Worm (Caenorhabditis elegans): ENCODE data around the gene F10G2.10.
"Not testable (repeated sequence)": the region's sequence is repeated elsewhere in the genome, so short reads cannot be mapped to it uniquely, and the experiment has no call there.

F10G2.10 gene

DNA sequence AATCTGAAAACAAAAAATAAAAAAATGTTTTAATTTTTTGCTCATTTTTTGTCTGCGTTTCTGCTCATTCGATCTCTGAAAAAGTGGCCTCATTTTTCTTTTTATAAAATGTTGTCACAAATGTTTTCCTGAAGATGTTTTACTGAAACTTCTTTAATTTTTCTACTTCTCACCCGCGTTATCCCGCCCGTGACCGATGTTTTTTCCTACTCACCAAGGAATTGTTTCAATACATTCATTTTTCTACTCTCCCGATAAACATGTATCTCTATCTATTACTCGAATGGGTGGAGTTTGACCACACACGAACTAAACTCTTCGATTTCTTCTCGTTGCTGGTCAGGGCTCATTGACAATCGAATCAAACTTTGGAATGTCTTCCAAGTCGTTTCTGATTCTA lies 8.9 kb downstream of the F10G2.10 start, which contains the start of gene F10G2.2:
Gene F10G2.2 (plus strand): TSS at position 301 of the 400 bp plus-strand sequence.
- TF ChIP-seq hmg-4 (GFP tag; optimal IDR thresholded peaks at IDR 0.05): no peak
- no peak for TF ChIP-seq flt-1 (GFP tag; IDR thresholded peaks at IDR 0.05)
- no peak for TF ChIP-seq hmbx-1 (tag; optimal IDR thresholded peaks at IDR 0.05)
- TF ChIP-seq tra-4 (tag; optimal IDR thresholded peaks at IDR 0.05): no peak
- no peak for TF ChIP-seq tbx-37 (GFP tag; conservative IDR thresholded peaks at IDR 0.05)
- TF ChIP-seq tbx-11 (GFP tag; IDR thresholded peaks at IDR 0.05): no peak
- TF ChIP-seq hnd-1 (tag; optimal IDR thresholded peaks at IDR 0.05): no peak
- TF ChIP-seq pes-1 (GFP tag; IDR thresholded peaks at IDR 0.05): no peak
- no peak for TF ChIP-seq ceh-13 (GFP tag; optimal IDR thresholded peaks at IDR 0.05)
- no peak for TF ChIP-seq ceh-36 (tag; optimal IDR thresholded peaks at IDR 0.05)
- no peak for TF ChIP-seq sea-1 (GFP tag; conservative IDR thresholded peaks at IDR 0.05)
- no peak for TF ChIP-seq F13C5.2 (tag; optimal IDR thresholded peaks at IDR 0.05)
- TF ChIP-seq ets-7 (tag; optimal IDR thresholded peaks at IDR 0.05): no peak
- TF ChIP-seq aly-1 (tag; optimal IDR thresholded peaks at IDR 0.05): no peak
- no peak for TF ChIP-seq B0310.2 (tag; optimal IDR thresholded peaks at IDR 0.05)
- TF ChIP-seq scrt-1 (GFP tag; IDR thresholded peaks at IDR 0.05): no peak
- TF ChIP-seq ama-1 (optimal IDR thresholded peaks at IDR 0.05): no peak

ce11 chrV:7332253-7332652 lies 10.2 kb downstream of the F10G2.10 start, which contains the start of gene F10G2.1:
Gene F10G2.1 (plus strand): TSS chrV:7332553.
- TF ChIP-seq ceh-13 (GFP tag; optimal IDR thresholded peaks at IDR 0.05): no peak
- no peak for TF ChIP-seq aly-1 (tag; optimal IDR thresholded peaks at IDR 0.05)
- TF ChIP-seq scrt-1 (GFP tag; IDR thresholded peaks at IDR 0.05): no peak
- TF ChIP-seq tbx-37 (GFP tag; conservative IDR thresholded peaks at IDR 0.05): no peak
- no peak for TF ChIP-seq tra-4 (tag; optimal IDR thresholded peaks at IDR 0.05)
- no peak for TF ChIP-seq F13C5.2 (tag; optimal IDR thresholded peaks at IDR 0.05)
- TF ChIP-seq hnd-1 (tag; optimal IDR thresholded peaks at IDR 0.05): no peak
- no peak for TF ChIP-seq hmg-4 (GFP tag; optimal IDR thresholded peaks at IDR 0.05)
- TF ChIP-seq sea-1 (GFP tag; conservative IDR thresholded peaks at IDR 0.05): no peak
- TF ChIP-seq ets-7 (tag; optimal IDR thresholded peaks at IDR 0.05): no peak
- TF ChIP-seq tbx-11 (GFP tag; IDR thresholded peaks at IDR 0.05): no peak
- no peak for TF ChIP-seq pes-1 (GFP tag; IDR thresholded peaks at IDR 0.05)
- no peak for TF ChIP-seq ceh-36 (tag; optimal IDR thresholded peaks at IDR 0.05)
- no peak for TF ChIP-seq hmbx-1 (tag; optimal IDR thresholded peaks at IDR 0.05)
- TF ChIP-seq flt-1 (GFP tag; IDR thresholded peaks at IDR 0.05): no peak
- no peak for TF ChIP-seq B0310.2 (tag; optimal IDR thresholded peaks at IDR 0.05)

ce11 chrV:7337218-7337617 lies 15.2 kb downstream of the F10G2.10 start, which contains the start of gene F10G2.7:
Gene F10G2.7 (minus strand): TSS chrV:7337318.
- not testable (repeated sequence) for TF ChIP-seq tbx-37 (GFP tag; conservative IDR thresholded peaks at IDR 0.05); ceh-13 (GFP tag; optimal IDR thresholded peaks at IDR 0.05); ama-1 (optimal IDR thresholded peaks at IDR 0.05)

DNA sequence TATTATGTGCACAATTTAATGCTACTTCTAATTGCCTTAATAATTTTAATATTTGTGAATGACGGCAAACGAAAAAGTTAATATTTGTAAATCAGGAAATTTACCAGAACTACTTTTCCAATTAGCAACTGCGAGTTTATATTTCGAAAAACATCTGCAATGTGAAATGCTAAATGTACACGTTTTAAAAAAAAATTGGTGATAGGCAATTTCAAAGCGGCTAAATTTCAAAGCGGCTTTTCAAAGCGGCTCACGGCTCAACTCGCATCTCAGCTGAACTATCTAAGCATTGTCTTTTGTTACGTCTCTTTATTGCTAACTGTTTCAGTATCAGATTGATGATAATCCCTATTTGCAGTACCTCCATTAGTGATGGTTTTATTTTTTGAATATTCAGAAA lies 17.8 kb downstream of the F10G2.10 start, which contains the start of gene srh-187:
Gene srh-187 (minus strand): TSS at position 101 of the 400 bp plus-strand sequence.
- no peak for TF ChIP-seq ama-1 (optimal IDR thresholded peaks at IDR 0.05)
- TF ChIP-seq aly-1 (tag; optimal IDR thresholded peaks at IDR 0.05): no peak
- TF ChIP-seq hmg-4 (GFP tag; optimal IDR thresholded peaks at IDR 0.05): no peak
- no peak for TF ChIP-seq flt-1 (GFP tag; IDR thresholded peaks at IDR 0.05)
- no peak for TF ChIP-seq tbx-11 (GFP tag; IDR thresholded peaks at IDR 0.05)
- TF ChIP-seq ets-7 (tag; optimal IDR thresholded peaks at IDR 0.05): no peak
- no peak for TF ChIP-seq ceh-36 (tag; optimal IDR thresholded peaks at IDR 0.05)

ce11 chrV:7341942-7342341 lies 19.9 kb downstream of the F10G2.10 start, which contains the start of the genes nhr-263 and nhr-148:
Gene nhr-263 (minus strand): TSS chrV:7342042.
Gene nhr-148 (plus strand): TSS chrV:7342156.
- TF ChIP-seq ceh-13 (GFP tag; optimal IDR thresholded peaks at IDR 0.05): no peak
- TF ChIP-seq hmbx-1 (tag; optimal IDR thresholded peaks at IDR 0.05): no peak
- TF ChIP-seq pes-1 (GFP tag; IDR thresholded peaks at IDR 0.05): no peak
- no peak for TF ChIP-seq F13C5.2 (tag; optimal IDR thresholded peaks at IDR 0.05)
- no peak for TF ChIP-seq sea-1 (GFP tag; conservative IDR thresholded peaks at IDR 0.05)
- no peak for TF ChIP-seq B0310.2 (tag; optimal IDR thresholded peaks at IDR 0.05)
- no peak for TF ChIP-seq ets-7 (tag; optimal IDR thresholded peaks at IDR 0.05)
- no peak for TF ChIP-seq tbx-37 (GFP tag; conservative IDR thresholded peaks at IDR 0.05)
- no peak for TF ChIP-seq tbx-11 (GFP tag; IDR thresholded peaks at IDR 0.05)
- TF ChIP-seq flt-1 (GFP tag; IDR thresholded peaks at IDR 0.05): no peak
- no peak for TF ChIP-seq aly-1 (tag; optimal IDR thresholded peaks at IDR 0.05)
- TF ChIP-seq ama-1 (optimal IDR thresholded peaks at IDR 0.05): no peak
- TF ChIP-seq scrt-1 (GFP tag; IDR thresholded peaks at IDR 0.05): no peak

ce11 chrV:7343522-7343921 lies 21.5 kb downstream of the F10G2.10 start, which contains the start of gene srh-244:
Gene srh-244 (plus strand): TSS chrV:7343822.
- TF ChIP-seq flt-1 (GFP tag; IDR thresholded peaks at IDR 0.05) (no peak), tra-4 (tag; optimal IDR thresholded peaks at IDR 0.05) (no peak), hnd-1 (tag; optimal IDR thresholded peaks at IDR 0.05) (no peak), aly-1 (tag; optimal IDR thresholded peaks at IDR 0.05) (no peak), scrt-1 (GFP tag; IDR thresholded peaks at IDR 0.05) (no peak), sea-1 (GFP tag; conservative IDR thresholded peaks at IDR 0.05) (no peak), tbx-37 (GFP tag; conservative IDR thresholded peaks at IDR 0.05) (no peak), ets-7 (tag; optimal IDR thresholded peaks at IDR 0.05) (no peak), B0310.2 (tag; optimal IDR thresholded peaks at IDR 0.05) (no peak), F13C5.2 (tag; optimal IDR thresholded peaks at IDR 0.05) (no peak), hmg-4 (GFP tag; optimal IDR thresholded peaks at IDR 0.05) (no peak), ceh-13 (GFP tag; optimal IDR thresholded peaks at IDR 0.05) (no peak), tbx-11 (GFP tag; IDR thresholded peaks at IDR 0.05) (no peak), pes-1 (GFP tag; IDR thresholded peaks at IDR 0.05) (no peak), ama-1 (optimal IDR thresholded peaks at IDR 0.05) (no peak), ceh-36 (tag; optimal IDR thresholded peaks at IDR 0.05) (no peak), hmbx-1 (tag; optimal IDR thresholded peaks at IDR 0.05) (no peak)

DNA sequence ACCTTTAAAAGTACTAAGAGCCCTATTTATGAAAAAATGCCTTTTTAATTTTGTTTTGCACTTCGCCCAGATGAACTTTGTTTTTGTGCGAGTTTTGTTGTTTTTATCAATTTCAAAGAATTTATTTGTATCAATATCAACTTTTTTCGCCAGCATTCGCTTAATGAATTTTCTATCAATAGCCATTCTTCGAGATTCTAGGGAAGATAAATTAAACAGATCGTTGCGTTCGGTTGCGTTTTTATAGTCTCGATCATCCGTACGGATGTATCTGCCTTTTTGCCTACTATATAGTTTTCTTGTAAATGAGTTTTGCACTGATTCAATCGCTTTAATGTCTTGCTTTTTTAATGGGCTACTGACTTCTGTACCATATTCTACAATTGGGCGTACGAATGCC lies 23.5 kb downstream of the F10G2.10 start, which contains the start of gene nhr-147:
Gene nhr-147 (plus strand): TSS at position 301 of the 400 bp plus-strand sequence.
- not testable (repeated sequence) for TF ChIP-seq ama-1 (optimal IDR thresholded peaks at IDR 0.05); ceh-13 (GFP tag; optimal IDR thresholded peaks at IDR 0.05); tra-4 (tag; optimal IDR thresholded peaks at IDR 0.05)
